Fruit fly (Drosophila melanogaster) S2 (cell line): ENCODE results near the gene GMF.

ENCODE experiments used
- CG8478 ChIP-seq: fragments of >200 bp; optimal IDR thresholded peaks from 2 replicates; lab custom pipeline; 2018
- CTCF ChIP-seq, 2 experiments: fragments of >200 bp; optimal IDR thresholded peaks; 2 replicates each; lab custom pipeline; 2018

dm6 chr2L:16267159-16268065 is 35.3 kb downstream of the GMF start:
- TF ChIP-seq CG8478 (lab: Kevin White, UChicago): no peak
- no peak for TF ChIP-seq CTCF (optimal IDR thresholded peaks at IDR 0.05; lab: Kevin White, UChicago)
